Fruit fly (Drosophila melanogaster): ENCODE results near the gene CG15824.

CG15824 gene

dm6 chr2L:867899-868605 is 16.9 kb downstream of the CG15824 start, which contains the start of gene aru:
Gene aru (minus strand): TSS chr2L:868354.
- TF ChIP-seq CG8301 (tag; optimal IDR thresholded peaks at IDR 0.05): peak; percentile 32
- TF ChIP-seq CG8159 (tag; optimal IDR thresholded peaks at IDR 0.05): peak; percentile 44
- no peak; the same call in 1 of the 2 replicates for TF ChIP-seq CG12605 (GFP tag; IDR thresholded peaks at IDR 0.05)
- TF ChIP-seq Pif1B (GFP tag; optimal IDR thresholded peaks at IDR 0.05): peak; percentile 60
- TF ChIP-seq CG4496 (GFP tag; IDR thresholded peaks at IDR 0.05): peak; percentile 41; the same call in 1 of the 3 replicates
- TF ChIP-seq CG34367 (tag; optimal IDR thresholded peaks at IDR 0.05): no peak
- peak; percentile 3 for TF ChIP-seq Pif1A (GFP tag; optimal IDR thresholded peaks at IDR 0.05)
- TF ChIP-seq CG10348 (GFP tag; IDR thresholded peaks at IDR 0.05): no peak
- no peak for TF ChIP-seq gl (tag; optimal IDR thresholded peaks at IDR 0.05)
- peak; percentile 29 for TF ChIP-seq CG14655 (GFP tag; optimal IDR thresholded peaks at IDR 0.05)
- peak; percentile 33 for TF ChIP-seq CG15710 (tag; optimal IDR thresholded peaks at IDR 0.05)
- no peak for TF ChIP-seq D1 (tag; optimal IDR thresholded peaks at IDR 0.05)
- TF ChIP-seq CG9948 (tag; optimal IDR thresholded peaks at IDR 0.05): peak; percentile 6
- TF ChIP-seq EcR (GFP tag; optimal IDR thresholded peaks at IDR 0.05): peak; percentile 36
- TF ChIP-seq fd96Ca (GFP tag; IDR thresholded peaks at IDR 0.05): 0 out of 3 replicates have a peak, but pooled peaks have one; percentile 7
- peak; percentile 52 for TF ChIP-seq Ets98B (GFP tag; IDR thresholded peaks at IDR 0.05)
- no peak for TF ChIP-seq rn (GFP tag; IDR thresholded peaks at IDR 0.05)
- TF ChIP-seq CG32121 (GFP tag; IDR thresholded peaks at IDR 0.05): peak; percentile 34; the same call in 1 of the 2 replicates
- TF ChIP-seq Snoo (tag; optimal IDR thresholded peaks at IDR 0.05): no peak
- no peak for TF ChIP-seq CG17806 (tag; optimal IDR thresholded peaks at IDR 0.05)
- TF ChIP-seq CG13204 (GFP tag; optimal IDR thresholded peaks at IDR 0.05): peak; percentile 7

- TF ChIP-seq CG13204 (GFP tag; optimal IDR thresholded peaks at IDR 0.05) (peak; percentile 63), rn (GFP tag; IDR thresholded peaks at IDR 0.05) (peak; percentile 79), CG34367 (tag; optimal IDR thresholded peaks at IDR 0.05) (peak; percentile 81), gl (tag; optimal IDR thresholded peaks at IDR 0.05) (peak; percentile 62), CG14655 (GFP tag; optimal IDR thresholded peaks at IDR 0.05) (peak; percentile 90), EcR (GFP tag; optimal IDR thresholded peaks at IDR 0.05) (peak; percentile 4), Pif1A (GFP tag; optimal IDR thresholded peaks at IDR 0.05) (peak; percentile 93), Pif1B (GFP tag; optimal IDR thresholded peaks at IDR 0.05) (peak; percentile 91), CG10348 (GFP tag; IDR thresholded peaks at IDR 0.05) (peak; percentile 86), CG8301 (tag; optimal IDR thresholded peaks at IDR 0.05) (peak; percentile 91), CG17806 (tag; optimal IDR thresholded peaks at IDR 0.05) (peak; percentile 86), D1 (tag; optimal IDR thresholded peaks at IDR 0.05) (no peak), Ets98B (GFP tag; IDR thresholded peaks at IDR 0.05) (peak; percentile 95), CG12605 (GFP tag; IDR thresholded peaks at IDR 0.05) (peak; percentile 93), CG4496 (GFP tag; IDR thresholded peaks at IDR 0.05) (peak; percentile 97), CG15710 (tag; optimal IDR thresholded peaks at IDR 0.05) (peak; percentile 91), fd96Ca (GFP tag; IDR thresholded peaks at IDR 0.05) (peak; percentile 94), CG32121 (GFP tag; IDR thresholded peaks at IDR 0.05) (peak; percentile 93), CG8159 (tag; optimal IDR thresholded peaks at IDR 0.05) (peak; percentile 85), Snoo (tag; optimal IDR thresholded peaks at IDR 0.05) (peak; percentile 91), CG9948 (tag; optimal IDR thresholded peaks at IDR 0.05) (peak; percentile 80)
Observed at dm6 chr2L:866950-867744, 17.8 kb downstream of the CG15824 start.

dm6 chr2L:865851-866250 is 19.1 kb downstream of the CG15824 start:
- TF ChIP-seq CG15710 (tag; optimal IDR thresholded peaks at IDR 0.05): peak; percentile 95
- peak; percentile 95 for TF ChIP-seq CG17806 (tag; optimal IDR thresholded peaks at IDR 0.05)
- TF ChIP-seq EcR (GFP tag; optimal IDR thresholded peaks at IDR 0.05): peak; percentile 89
- TF ChIP-seq CG10348 (GFP tag; IDR thresholded peaks at IDR 0.05): peak; percentile 87
- peak; percentile 92 for TF ChIP-seq gl (tag; optimal IDR thresholded peaks at IDR 0.05)
- TF ChIP-seq CG12605 (GFP tag; IDR thresholded peaks at IDR 0.05): peak; percentile 96
- peak; percentile 95 for TF ChIP-seq CG8159 (tag; optimal IDR thresholded peaks at IDR 0.05)
- TF ChIP-seq CG8301 (tag; optimal IDR thresholded peaks at IDR 0.05): peak; percentile 93
- peak; percentile 85 for TF ChIP-seq CG13204 (GFP tag; optimal IDR thresholded peaks at IDR 0.05)
- peak; percentile 97 for TF ChIP-seq Pif1B (GFP tag; optimal IDR thresholded peaks at IDR 0.05)
- TF ChIP-seq fd96Ca (GFP tag; IDR thresholded peaks at IDR 0.05): peak; percentile 98
- TF ChIP-seq CG4496 (GFP tag; IDR thresholded peaks at IDR 0.05): peak; percentile 98
- TF ChIP-seq Ets98B (GFP tag; IDR thresholded peaks at IDR 0.05): peak; percentile 98
- peak; percentile 96 for TF ChIP-seq CG14655 (GFP tag; optimal IDR thresholded peaks at IDR 0.05)
- peak; percentile 94 for TF ChIP-seq CG9948 (tag; optimal IDR thresholded peaks at IDR 0.05)
- peak; percentile 98 for TF ChIP-seq Pif1A (GFP tag; optimal IDR thresholded peaks at IDR 0.05)
- peak; percentile 97 for TF ChIP-seq rn (GFP tag; IDR thresholded peaks at IDR 0.05)
- peak; percentile 95 for TF ChIP-seq CG34367 (tag; optimal IDR thresholded peaks at IDR 0.05)
- peak; percentile 97 for TF ChIP-seq Snoo (tag; optimal IDR thresholded peaks at IDR 0.05)
- TF ChIP-seq D1 (tag; optimal IDR thresholded peaks at IDR 0.05): no peak
- TF ChIP-seq CG32121 (GFP tag; IDR thresholded peaks at IDR 0.05): peak; percentile 97

- TF ChIP-seq CG17806 (tag; optimal IDR thresholded peaks at IDR 0.05) (no peak), CG8301 (tag; optimal IDR thresholded peaks at IDR 0.05) (no peak), CG8159 (tag; optimal IDR thresholded peaks at IDR 0.05) (no peak), gl (tag; optimal IDR thresholded peaks at IDR 0.05) (no peak), Snoo (tag; optimal IDR thresholded peaks at IDR 0.05) (no peak), D1 (tag; optimal IDR thresholded peaks at IDR 0.05) (no peak), CG12605 (GFP tag; IDR thresholded peaks at IDR 0.05) (no peak), CG9948 (tag; optimal IDR thresholded peaks at IDR 0.05) (no peak), rn (GFP tag; IDR thresholded peaks at IDR 0.05) (no peak), Ets98B (GFP tag; IDR thresholded peaks at IDR 0.05) (no peak), CG34367 (tag; optimal IDR thresholded peaks at IDR 0.05) (no peak)
Observed at dm6 chr2L:859897-860296, 25.0 kb downstream of the CG15824 start, which contains the start of gene CG13950. Gene CG13950 (plus strand): TSS chr2L:860197.
